Fruit fly (Drosophila melanogaster) whole organism, prepupa: ENCODE results near the gene Unr.

Experiments used
- CG10631 ChIP-seq: fragments of 200-800 bp; sonication (Bioruptor generic); optimal IDR thresholded peaks from 2 replicates; lab custom pipeline; 2016; ENCODE audit warnings: missing biosample characterization, missing genetic modification characterization
- CG3919 ChIP-seq: fragments of 200-800 bp; sonication (Bioruptor generic); optimal IDR thresholded peaks from 3 replicates; lab custom pipeline; 2016; ENCODE audit warnings: missing biosample characterization, missing genetic modification characterization
- CG7368 ChIP-seq: fragments of 200-800 bp; sonication (Bioruptor generic); optimal IDR thresholded peaks from 3 replicates; lab custom pipeline; 2016; ENCODE audit warnings: missing biosample characterization, missing genetic modification characterization
- CG8632 ChIP-seq: fragments of 200-800 bp; sonication (Bioruptor generic); optimal IDR thresholded peaks from 3 replicates; lab custom pipeline; 2016; ENCODE audit warnings: missing biosample characterization, missing genetic modification characterization
- Eip78C ChIP-seq: fragments of 200-800 bp; sonication (Bioruptor generic); peaks from one replicate; lab custom pipeline; 2016; ENCODE audit warnings: missing biosample characterization, missing genetic modification characterization
- Gug ChIP-seq: fragments of 200-800 bp; sonication (Bioruptor generic); IDR thresholded peaks from 2 replicates; pipeline ENCODE4 v1.3.6; 2022; ENCODE audit warnings: missing biosample characterization, missing genetic modification characterization
- Hr4 ChIP-seq: fragments of 200-800 bp; sonication (Bioruptor generic); optimal IDR thresholded peaks from 3 replicates; lab custom pipeline; 2016; ENCODE audit warnings: missing biosample characterization, missing genetic modification characterization
- Lpt ChIP-seq: fragments of 200-800 bp; sonication (Bioruptor generic); optimal IDR thresholded peaks from 3 replicates; lab custom pipeline; 2016; ENCODE audit warnings: missing biosample characterization, missing genetic modification characterization
- OdsH ChIP-seq: fragments of 200-800 bp; sonication (Bioruptor generic); optimal IDR thresholded peaks from 3 replicates; lab custom pipeline; 2016; ENCODE audit warnings: missing biosample characterization, missing genetic modification characterization
- Sox102F ChIP-seq: fragments of 200-800 bp; sonication (Bioruptor generic); optimal IDR thresholded peaks from 2 replicates; lab custom pipeline; 2016; ENCODE audit warnings: missing biosample characterization, mild to moderate bottlenecking, missing genetic modification characterization
- dac ChIP-seq: fragments of 200-800 bp; sonication (Bioruptor generic); optimal IDR thresholded peaks from 2 replicates; lab custom pipeline; 2017; ENCODE audit warnings: missing biosample characterization, mild to moderate bottlenecking, missing genetic modification characterization
- dsx ChIP-seq: fragments of 200-800 bp; optimal IDR thresholded peaks from 3 replicates; lab custom pipeline; 2019; ENCODE audit warnings: missing biosample characterization, mild to moderate bottlenecking, missing genetic modification characterization, moderate library complexity; ENCODE audit not compliant: poor library complexity, severe bottlenecking
- lz ChIP-seq: fragments of 200-800 bp; sonication (Bioruptor generic); optimal IDR thresholded peaks from 3 replicates; lab custom pipeline; 2016; ENCODE audit warnings: missing biosample characterization, missing genetic modification characterization
- svp ChIP-seq: fragments of 200-800 bp; sonication (Bioruptor generic); peaks from one replicate; lab custom pipeline; 2016; ENCODE audit warnings: missing biosample characterization, missing genetic modification characterization

dm6 chr3L:8418984-8419383, 23.2 kb downstream of the Unr start:
- TF ChIP-seq Lpt = peak; percentile 88
- peak; percentile 41 for TF ChIP-seq CG8632 (GFP tag; lab: Kevin White, UChicago)
- TF ChIP-seq OdsH = peak; percentile 82
- peak; percentile 81 for TF ChIP-seq CG10631 (GFP tag; lab: Kevin White, UChicago)
- peak; percentile 64 for TF ChIP-seq lz
- peak; percentile 82 for TF ChIP-seq CG3919 (GFP tag; lab: Kevin White, UChicago)
- no peak for TF ChIP-seq svp
- peak; percentile 12 for TF ChIP-seq Sox102F
- peak; percentile 89 for TF ChIP-seq Eip78C (GFP tag; lab: Kevin White, UChicago)
- peak; percentile 90 for TF ChIP-seq dac
- no peak for TF ChIP-seq CG7368 (GFP tag; lab: Kevin White, UChicago)
- peak; percentile 97 for TF ChIP-seq Gug (GFP tag; lab: Robert Waterston, UW)
- peak; percentile 95 for TF ChIP-seq Hr4
- peak; percentile 55 for TF ChIP-seq dsx (GFP tag; lab: Kevin White, UChicago)
